Fruit fly (Drosophila melanogaster): ENCODE data around the gene CG17026.

CG17026 gene

DNA sequence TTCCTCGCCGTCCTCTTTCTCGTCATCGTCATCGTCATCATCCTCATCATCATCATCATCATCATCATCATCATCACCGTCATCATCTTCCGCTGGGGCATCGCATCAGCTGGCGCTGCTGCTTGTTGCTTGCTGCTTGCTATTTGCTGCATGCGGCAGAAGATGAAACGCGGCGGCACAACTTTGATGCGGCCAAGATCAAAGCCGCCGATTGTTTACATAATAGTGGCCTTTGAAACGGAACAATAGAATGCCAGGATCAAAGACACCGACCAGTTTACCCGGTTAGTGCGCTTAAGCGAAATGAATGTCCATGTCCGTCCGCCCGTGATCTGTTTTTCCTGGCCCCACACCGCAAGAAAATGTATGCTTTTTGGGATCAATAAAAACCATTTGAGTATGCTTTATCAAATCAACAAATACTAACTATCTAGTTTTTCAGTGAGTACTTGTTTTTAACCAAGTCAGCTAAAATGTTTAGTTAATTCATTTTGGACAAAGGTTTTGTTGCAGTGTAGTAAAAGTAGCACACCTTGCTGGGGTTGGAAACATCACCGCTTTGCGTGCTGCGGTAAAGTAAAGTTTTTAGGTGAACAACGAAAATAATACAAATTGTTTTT, 46.0 kb downstream of the CG17026 start (continued):
- TF ChIP-seq Sox100B (GFP tag; optimal IDR thresholded peaks at IDR 0.05), result peak; percentile 29
- TF ChIP-seq CG18599 (GFP tag; optimal IDR thresholded peaks at IDR 0.05), result no peak
- TF ChIP-seq CG10267 (tag; optimal IDR thresholded peaks at IDR 0.05), result peak; percentile 73
- no peak for TF ChIP-seq Adf1 (GFP tag; IDR thresholded peaks at IDR 0.05)
- TF ChIP-seq Xbp1 (GFP tag; optimal IDR thresholded peaks at IDR 0.05), result peak; percentile 47
- peak; percentile 51 for TF ChIP-seq CG13775 (GFP tag; optimal IDR thresholded peaks at IDR 0.05)
- TF ChIP-seq HHEX (GFP tag; optimal IDR thresholded peaks at IDR 0.05), result no peak
- peak; percentile 21 for TF ChIP-seq pb (GFP tag; optimal IDR thresholded peaks at IDR 0.05)
- no peak for TF ChIP-seq gcm2 (GFP tag; optimal IDR thresholded peaks at IDR 0.05)
- TF ChIP-seq CG12391 (tag; optimal IDR thresholded peaks at IDR 0.05), result peak; percentile 69
- TF ChIP-seq CG5953 (GFP tag; IDR thresholded peaks at IDR 0.05), result no peak
- peak; percentile 39 for TF ChIP-seq kni (GFP tag; optimal IDR thresholded peaks at IDR 0.05)
- no peak for TF ChIP-seq trh (GFP tag; optimal IDR thresholded peaks at IDR 0.05)
- no peak for TF ChIP-seq Deaf1 (tag; optimal IDR thresholded peaks at IDR 0.05)
- no peak for TF ChIP-seq CG9437 (GFP tag; optimal IDR thresholded peaks at IDR 0.05)
- TF ChIP-seq dysf (GFP tag; IDR thresholded peaks at IDR 0.05), result peak; percentile 36; the same call in 1 of the 3 replicates
- TF ChIP-seq sna (GFP tag; IDR thresholded peaks at IDR 0.05; ENCODE audit: partially characterized antibody), result no peak
- TF ChIP-seq dmrt11E (tag; optimal IDR thresholded peaks at IDR 0.05), result peak; percentile 92
- peak; percentile 31 for TF ChIP-seq pum (GFP tag; optimal IDR thresholded peaks at IDR 0.05)
- no peak for TF ChIP-seq tna (GFP tag; IDR thresholded peaks at IDR 0.05; ENCODE audit: partially characterized antibody)
- TF ChIP-seq CG3281 (GFP tag; optimal IDR thresholded peaks at IDR 0.05), result no peak
- TF ChIP-seq ken (GFP tag; IDR thresholded peaks at IDR 0.05), result peak; percentile 23; the same call in 1 of the 3 replicates
- TF ChIP-seq stwl (tag; optimal IDR thresholded peaks at IDR 0.05), result peak; percentile 43
- TF ChIP-seq cg (GFP tag; optimal IDR thresholded peaks at IDR 0.05), result no peak
- TF ChIP-seq CG18619 (GFP tag; optimal IDR thresholded peaks at IDR 0.05), result peak; percentile 12
- TF ChIP-seq wek (GFP tag; optimal IDR thresholded peaks at IDR 0.05), result no peak
- no peak for TF ChIP-seq CG30020 (tag; optimal IDR thresholded peaks at IDR 0.05)
- no peak for TF ChIP-seq inv (GFP tag; IDR thresholded peaks at IDR 0.05; ENCODE audit: partially characterized antibody)
- TF ChIP-seq Myb (GFP tag; optimal IDR thresholded peaks at IDR 0.05), result no peak
- TF ChIP-seq CrebB (tag; optimal IDR thresholded peaks at IDR 0.05), result no peak
- TF ChIP-seq CG13287 (GFP tag; IDR thresholded peaks at IDR 0.05; ENCODE audit: partially characterized antibody), result no peak
- no peak for TF ChIP-seq D19B (GFP tag; optimal IDR thresholded peaks at IDR 0.05)
- no peak for TF ChIP-seq salm (tag; optimal IDR thresholded peaks at IDR 0.05)
- no peak for TF ChIP-seq CG16779 (GFP tag; IDR thresholded peaks at IDR 0.05)
- TF ChIP-seq mam (GFP tag; optimal IDR thresholded peaks at IDR 0.05), result peak; percentile 1
- TF ChIP-seq CG6854 (GFP tag; optimal IDR thresholded peaks at IDR 0.05), result no peak
- no peak for TF ChIP-seq CG2889 (GFP tag; IDR thresholded peaks at IDR 0.05)
- TF ChIP-seq CG17829 (tag; optimal IDR thresholded peaks at IDR 0.05), result peak; percentile 81
- TF ChIP-seq gsb (GFP tag; IDR thresholded peaks at IDR 0.05), result no peak
- no peak for TF ChIP-seq Stat92E (GFP tag; optimal IDR thresholded peaks at IDR 0.05)
- peak; percentile 28 for TF ChIP-seq CG7556 (GFP tag; optimal IDR thresholded peaks at IDR 0.05)
- TF ChIP-seq CG4617 (GFP tag; optimal IDR thresholded peaks at IDR 0.05; ENCODE audit: borderline replicate concordance), result peak; percentile 20
- TF ChIP-seq oc (tag; optimal IDR thresholded peaks at IDR 0.05), result no peak
- TF ChIP-seq sob (GFP tag; IDR thresholded peaks at IDR 0.05), result no peak
- TF ChIP-seq Six4 (GFP tag; optimal IDR thresholded peaks at IDR 0.05), result peak; percentile 57
- TF ChIP-seq insv (GFP tag; optimal IDR thresholded peaks at IDR 0.05), result no peak
- no peak for TF ChIP-seq CG18476 (GFP tag; optimal IDR thresholded peaks at IDR 0.05)
- peak; percentile 66 for TF ChIP-seq CG2202 (tag; optimal IDR thresholded peaks at IDR 0.05)
- TF ChIP-seq CG7928 (GFP tag; optimal IDR thresholded peaks at IDR 0.05), result no peak

Data from whole organism, embryonic.